Worm (Caenorhabditis elegans) whole organism, L4 larva: ENCODE measurements around the gene rib-2.

ENCODE experiments used
- aly-2 ChIP-seq: sonication (generic microtip); optimal IDR thresholded peaks from 2 replicates; lab custom pipeline; 2018; ENCODE audit warnings: missing biosample characterization, missing genetic modification characterization
- ama-1 ChIP-seq: fragments of 150-350 bp; optimal IDR thresholded peaks from 2 replicates; lab custom pipeline; 2014; ENCODE audit warnings: inconsistent platforms, mixed read lengths
- dmd-6 ChIP-seq: fragments of 200-800 bp; sonication (Bioruptor generic); IDR thresholded peaks from 2 replicates; pipeline ENCODE4 v1.3.6; 2022; ENCODE audit warnings: missing genetic modification reagents, missing genetic modification characterization, missing compliant biosample characterization
- jun-1 ChIP-seq: fragments of 150-350 bp; optimal IDR thresholded peaks from 2 replicates; lab custom pipeline; 2014; ENCODE audit warnings: missing biosample characterization, missing genetic modification reagents, missing genetic modification characterization
- mdl-1 ChIP-seq, 2 experiments: fragments of 150-350 bp in 1 of 2; sonication (generic microtip) in 1 of 2; optimal IDR thresholded peaks; 2 replicates each; lab custom pipeline; 2014 to 2017; ENCODE audit warnings: missing biosample characterization in 2 of 2, missing genetic modification characterization in 2 of 2
- mxl-2 ChIP-seq: fragments of 200-800 bp; sonication (Bioruptor generic); conservative IDR thresholded peaks from 2 replicates; pipeline ENCODE4 v1.3.6; 2022; ENCODE audit warnings: missing genetic modification reagents, missing genetic modification characterization, missing compliant biosample characterization
- nhr-237 ChIP-seq: sonication (generic microtip); optimal IDR thresholded peaks from 2 replicates; lab custom pipeline; 2017; ENCODE audit warnings: missing biosample characterization, missing genetic modification characterization
- nhr-28 ChIP-seq: fragments of 150-350 bp; optimal IDR thresholded peaks from 2 replicates; lab custom pipeline; 2014; ENCODE audit warnings: missing biosample characterization, missing genetic modification characterization
- nhr-41 ChIP-seq: fragments of 200-800 bp; sonication (Bioruptor generic); IDR thresholded peaks from 2 replicates; pipeline ENCODE4 v1.3.6; 2022; ENCODE audit warnings: missing genetic modification reagents, missing genetic modification characterization, missing compliant biosample characterization
- nhr-76 ChIP-seq: fragments of 150-350 bp; optimal IDR thresholded peaks from 2 replicates; lab custom pipeline; 2014; ENCODE audit warnings: missing biosample characterization, missing genetic modification characterization
- pha-4 ChIP-seq, 2 experiments: fragments of 150-350 bp in 1 of 2; fragments of 200-800 bp in 1 of 2; sonication (Bioruptor generic) in 1 of 2; IDR thresholded peaks in 1 of 2; optimal IDR thresholded peaks in 1 of 2; 2 replicates each; pipeline versions ENCODE4 v1.3.6 to Lab custom; 2014 to 2022; ENCODE audit warnings: missing genetic modification characterization in 2 of 2, missing genetic modification reagents in 2 of 2, missing biosample characterization in 1 of 2, missing compliant biosample characterization in 1 of 2
- snpc-4 ChIP-seq: fragments of 150-350 bp; optimal IDR thresholded peaks from 2 replicates; lab custom pipeline; 2014; ENCODE audit warnings: missing biosample characterization, missing genetic modification characterization
- unc-130 ChIP-seq: sonication (generic microtip); optimal IDR thresholded peaks from 2 replicates; lab custom pipeline; 2016; ENCODE audit warnings: missing genetic modification reagents, missing genetic modification characterization, missing compliant biosample characterization
- zag-1 ChIP-seq: fragments of 150-350 bp; optimal IDR thresholded peaks from 2 replicates; lab custom pipeline; 2014; ENCODE audit warnings: missing biosample characterization, missing genetic modification characterization

DNA sequence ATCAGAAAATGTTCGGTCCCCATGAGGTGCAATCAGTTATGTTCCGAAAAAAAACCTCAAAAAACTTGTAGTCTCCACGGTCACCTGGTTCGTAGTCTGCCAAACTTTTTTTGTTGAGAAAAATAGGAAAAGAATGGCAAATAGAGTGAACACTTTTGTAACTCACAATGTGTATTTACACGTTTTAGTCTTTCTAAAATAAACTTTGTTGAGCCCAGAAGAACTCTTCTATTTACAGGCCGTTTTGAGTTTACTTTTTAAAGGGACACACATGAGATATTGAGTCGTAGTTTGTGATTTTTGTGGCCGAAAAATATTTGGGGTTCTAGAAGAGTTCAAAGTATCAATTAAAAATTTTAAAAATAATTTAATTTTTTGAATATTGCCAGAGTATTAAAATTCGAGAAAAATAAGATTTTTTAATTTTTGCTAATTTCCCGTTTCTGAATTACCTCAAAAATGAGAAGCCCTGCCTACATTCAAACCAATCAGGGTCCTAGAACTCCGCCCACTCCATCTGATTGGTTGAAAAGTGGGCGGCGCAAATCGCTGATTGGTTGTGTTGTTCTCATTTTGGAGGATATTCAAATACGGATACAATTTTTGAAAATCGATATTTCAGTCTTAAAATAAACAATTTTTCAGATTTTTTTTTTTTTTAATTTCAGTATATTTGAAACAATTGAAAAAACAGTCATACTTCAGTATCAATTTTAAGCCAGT lies 7.9 kb upstream of the rib-2 start:
- TF ChIP-seq nhr-28 (tag; lab: Kevin White, UChicago): peak; percentile 46
- no peak for TF ChIP-seq nhr-237 (tag; lab: Kevin White, UChicago)
- no peak for TF ChIP-seq aly-2 (tag; lab: Kevin White, UChicago)
- TF ChIP-seq mdl-1 (tag; optimal IDR thresholded peaks at IDR 0.05; lab: Kevin White, UChicago): no peak
- TF ChIP-seq jun-1 (tag; lab: Kevin White, UChicago): no peak
- no peak for TF ChIP-seq ama-1 (lab: Kevin White, UChicago)
- TF ChIP-seq unc-130 (GFP tag; lab: Kevin White, UChicago): no peak
- TF ChIP-seq snpc-4 (tag; lab: Kevin White, UChicago): no peak
- TF ChIP-seq mxl-2 (GFP tag; lab: Robert Waterston, UW): no peak
- no peak for TF ChIP-seq zag-1 (tag; lab: Kevin White, UChicago)
- no peak for TF ChIP-seq pha-4 (GFP tag; IDR thresholded peaks at IDR 0.05; lab: Robert Waterston, UW)
- TF ChIP-seq pha-4 (tag; optimal IDR thresholded peaks at IDR 0.05; lab: Kevin White, UChicago): no peak
- TF ChIP-seq nhr-41 (GFP tag; lab: Robert Waterston, UW): no peak
- TF ChIP-seq dmd-6 (GFP tag; lab: Robert Waterston, UW): no peak
- TF ChIP-seq nhr-76 (tag; lab: Kevin White, UChicago): no peak
